Fruit fly (Drosophila melanogaster): ENCODE data around the gene CG4911.

The CG4911 gene

dm6 chr3L:9037608-9038007 is 34.9 kb downstream of the CG4911 start:
- TF ChIP-seq CG15514 (GFP tag; optimal IDR thresholded peaks at IDR 0.05) (no peak), grn (GFP tag; optimal IDR thresholded peaks at IDR 0.05) (peak; percentile 59), CG15479 (GFP tag; optimal IDR thresholded peaks at IDR 0.05) (peak; percentile 83), zen (tag; optimal IDR thresholded peaks at IDR 0.05) (peak; percentile 78)

DNA sequence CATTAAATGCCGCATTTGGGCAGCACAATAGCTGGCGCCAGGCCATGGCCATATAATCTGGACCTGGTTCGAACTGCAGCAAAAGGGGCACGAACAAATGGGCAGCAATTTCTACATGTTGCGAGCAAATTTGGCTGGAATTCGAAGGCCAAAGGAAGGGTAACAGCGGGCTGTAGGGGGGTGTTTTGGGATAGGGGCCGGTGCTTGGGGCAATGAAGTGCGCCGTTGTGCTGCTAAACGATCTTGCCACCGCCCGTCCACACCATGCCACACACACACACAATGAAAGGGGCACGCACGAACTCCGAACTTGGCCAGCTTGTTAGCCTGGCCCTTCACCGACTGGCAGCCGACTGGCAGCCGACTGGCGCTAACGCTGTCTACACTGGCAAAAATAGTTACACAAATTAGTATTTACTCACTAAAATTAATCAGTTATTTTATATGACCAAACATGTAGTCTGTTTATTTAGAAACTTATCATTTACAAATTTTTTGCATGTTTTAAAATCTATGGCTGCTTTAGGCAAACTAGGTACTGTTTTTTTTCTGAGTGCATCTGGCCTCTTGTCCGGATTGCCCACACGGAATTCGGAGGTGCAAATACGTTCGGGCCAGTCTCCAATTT is 38.4 kb downstream of the CG4911 start:
- TF ChIP-seq CG9817 (tag; optimal IDR thresholded peaks at IDR 0.05) (no peak), CG12769 (tag; optimal IDR thresholded peaks at IDR 0.05) (no peak), fd96Cb (tag; optimal IDR thresholded peaks at IDR 0.05) (peak; percentile 81), CG10979 (tag; optimal IDR thresholded peaks at IDR 0.05) (peak; percentile 91), ase (GFP tag; IDR thresholded peaks at IDR 0.05) (peak; percentile 39; the same call in 1 of the 3 replicates), MESR4 (GFP tag; optimal IDR thresholded peaks at IDR 0.05) (no peak), Dad (GFP tag; optimal IDR thresholded peaks at IDR 0.05) (peak; percentile 30), Taf1 (GFP tag; IDR thresholded peaks at IDR 0.05) (no peak), caup (GFP tag; optimal IDR thresholded peaks at IDR 0.05; ENCODE audit: severe bottlenecking) (no peak), CG8765 (GFP tag; IDR thresholded peaks at IDR 0.05) (peak; percentile 64; the same call in 1 of the 2 replicates), chinmo (GFP tag; IDR thresholded peaks at IDR 0.05; ENCODE audit: partially characterized antibody) (no peak), nmo (GFP tag; optimal IDR thresholded peaks at IDR 0.05) (peak; percentile 66), dimm (GFP tag; IDR thresholded peaks at IDR 0.05) (0 out of 2 replicates have a peak, but pooled peaks have one; percentile 15), NFAT (GFP tag; IDR thresholded peaks at IDR 0.05) (no peak), oc (tag; optimal IDR thresholded peaks at IDR 0.05) (no peak), Usf (GFP tag; optimal IDR thresholded peaks at IDR 0.05) (no peak), CG1792 (GFP tag; optimal IDR thresholded peaks at IDR 0.05) (peak; percentile 40), Dbx (GFP tag; IDR thresholded peaks at IDR 0.05) (no peak), CG2889 (GFP tag; IDR thresholded peaks at IDR 0.05) (0 out of 3 replicates have a peak, but pooled peaks have one; percentile 24), az2 (GFP tag; optimal IDR thresholded peaks at IDR 0.05) (peak; percentile 50), emc (GFP tag; optimal IDR thresholded peaks at IDR 0.05) (no peak), knrl (GFP tag; IDR thresholded peaks at IDR 0.05; ENCODE audit: partially characterized antibody) (no peak), bcd (GFP tag; optimal IDR thresholded peaks at IDR 0.05) (peak; percentile 54), CG4820 (GFP tag; optimal IDR thresholded peaks at IDR 0.05) (peak; percentile 86), wdn (GFP tag; IDR thresholded peaks at IDR 0.05) (no peak), Trl (optimal IDR thresholded peaks at IDR 0.05) (no peak), Trl (GFP tag; optimal IDR thresholded peaks at IDR 0.05) (no peak), lbe (GFP tag; optimal IDR thresholded peaks at IDR 0.05) (peak; percentile 14), dmrt11E (tag; optimal IDR thresholded peaks at IDR 0.05) (peak; percentile 72), CG4328 (GFP tag; optimal IDR thresholded peaks at IDR 0.05) (peak; percentile 24), CG34422 (GFP tag; IDR thresholded peaks at IDR 0.05) (peak; percentile 61; the same call in 1 of the 3 replicates), cato (GFP tag; optimal IDR thresholded peaks at IDR 0.05; ENCODE audit: borderline replicate concordance) (no peak), CG11560 (tag; IDR thresholded peaks at IDR 0.05) (no peak), dpn (GFP tag; optimal IDR thresholded peaks at IDR 0.05) (peak; percentile 23 to 25), CG10321 (GFP tag; IDR thresholded peaks at IDR 0.05) (peak; percentile 26; the same call in 1 of the 2 replicates), odd (GFP tag; optimal IDR thresholded peaks at IDR 0.05) (no peak), scrt (GFP tag; optimal IDR thresholded peaks at IDR 0.05) (peak; percentile 32), crp (GFP tag; optimal IDR thresholded peaks at IDR 0.05) (no peak), p53 (GFP tag; optimal IDR thresholded peaks at IDR 0.05) (no peak), sens (GFP tag) (peak; percentile 94), CG12744 (GFP tag; optimal IDR thresholded peaks at IDR 0.05) (no peak), CG17328 (GFP tag; IDR thresholded peaks at IDR 0.05) (peak; percentile 85), CG8478 (optimal IDR thresholded peaks at IDR 0.05) (no peak), Nf-YC (tag; optimal IDR thresholded peaks at IDR 0.05) (no peak), CG12236 (GFP tag; optimal IDR thresholded peaks at IDR 0.05) (no peak)
